Fruit fly (Drosophila melanogaster) whole organism, embryonic: ENCODE data around the gene CG12947.

Source experiments
- Abd-B ChIP-seq: fragments of 200-800 bp; sonication (Bioruptor generic); optimal IDR thresholded peaks from 2 replicates; lab custom pipeline; 2018; ENCODE audit warnings: missing biosample characterization, mild to moderate bottlenecking, missing genetic modification characterization, moderate library complexity
- Adf1 ChIP-seq: fragments of 200-800 bp; sonication (Bioruptor generic); IDR thresholded peaks from 2 replicates; pipeline ENCODE4 v1.3.6; 2022; ENCODE audit warnings: missing biosample characterization, missing genetic modification characterization
- BEAF-32 ChIP-seq: fragments of 200-800 bp; sonication (Bioruptor generic); optimal IDR thresholded peaks from 3 replicates; lab custom pipeline; 2017; ENCODE audit warnings: missing biosample characterization, missing genetic modification characterization, mild to moderate bottlenecking, moderate library complexity, missing genetic modification reagents
- CG10431 ChIP-seq: fragments of 200-800 bp; sonication (Bioruptor generic); optimal IDR thresholded peaks from 3 replicates; lab custom pipeline; 2018; ENCODE audit warnings: missing biosample characterization, mild to moderate bottlenecking, missing genetic modification characterization
- CG11093 ChIP-seq: fragments of 200-800 bp; sonication (Bioruptor generic); IDR thresholded peaks from 3 replicates; pipeline ENCODE4 v1.3.6; 2022; ENCODE audit warnings: missing biosample characterization, missing genetic modification characterization
- CG11696 ChIP-seq: fragments of 200-800 bp; sonication (Bioruptor generic); IDR thresholded peaks from 2 replicates; pipeline ENCODE4 v1.3.6; 2022; ENCODE audit warnings: missing biosample characterization, missing genetic modification characterization
- CG14667 ChIP-seq: fragments of 200-800 bp; sonication (Bioruptor generic); IDR thresholded peaks from 2 replicates; pipeline ENCODE4 v1.3.6; 2022; ENCODE audit warnings: missing biosample characterization, missing genetic modification characterization
- CG15514 ChIP-seq: fragments of 200-800 bp; sonication (Bioruptor generic); optimal IDR thresholded peaks from 3 replicates; lab custom pipeline; 2017; ENCODE audit warnings: missing biosample characterization, missing genetic modification characterization, mild to moderate bottlenecking, moderate library complexity, missing genetic modification reagents
- CG15696 ChIP-seq: fragments of 200-800 bp; sonication (Bioruptor generic); optimal IDR thresholded peaks from 2 replicates; lab custom pipeline; 2019; ENCODE audit warnings: missing biosample characterization, mild to moderate bottlenecking, missing genetic modification characterization, moderate library complexity
- CG16779 ChIP-seq: fragments of 200-800 bp; sonication (Bioruptor generic); IDR thresholded peaks from 2 replicates; pipeline ENCODE4 v1.3.6; 2022; ENCODE audit warnings: missing biosample characterization, missing genetic modification characterization
- CG16863 ChIP-seq: fragments of 200-800 bp; sonication (Bioruptor generic); optimal IDR thresholded peaks from 3 replicates; lab custom pipeline; 2016; ENCODE audit warnings: missing biosample characterization, missing genetic modification characterization
- CG1832 ChIP-seq: fragments of 200-800 bp; sonication (Bioruptor generic); optimal IDR thresholded peaks from 2 replicates; lab custom pipeline; 2017; ENCODE audit warnings: missing biosample characterization, mild to moderate bottlenecking, missing genetic modification characterization, inconsistent platforms
- CG2129 ChIP-seq: fragments of 200-800 bp; sonication (Bioruptor generic); IDR thresholded peaks from 2 replicates; pipeline ENCODE4 v1.3.6; 2022; ENCODE audit warnings: missing biosample characterization, missing genetic modification characterization; ENCODE audit not compliant: partially characterized antibody
- CG34422 ChIP-seq: fragments of 200-800 bp; sonication (Bioruptor generic); IDR thresholded peaks from 3 replicates; pipeline ENCODE4 v1.3.6; 2022; ENCODE audit warnings: missing biosample characterization, missing genetic modification characterization
- CG4854 ChIP-seq: fragments of 200-800 bp; sonication (Bioruptor generic); optimal IDR thresholded peaks from 2 replicates; lab custom pipeline; 2016; ENCODE audit warnings: missing biosample characterization, missing genetic modification characterization, inconsistent platforms
- CG7963 ChIP-seq: fragments of 200-800 bp; sonication (Bioruptor generic); IDR thresholded peaks from 3 replicates; pipeline ENCODE4 v1.3.6; 2022; ENCODE audit warnings: missing biosample characterization, missing genetic modification characterization; ENCODE audit not compliant: partially characterized antibody
- CHES-1-like ChIP-seq: fragments of 200-800 bp; sonication (Bioruptor generic); optimal IDR thresholded peaks from 2 replicates; lab custom pipeline; 2016; ENCODE audit warnings: missing biosample characterization, missing genetic modification characterization
- Camta ChIP-seq: fragments of 200-800 bp; sonication (Bioruptor generic); optimal IDR thresholded peaks from 2 replicates; lab custom pipeline; 2016; ENCODE audit warnings: missing biosample characterization, missing genetic modification characterization
- Dref ChIP-seq: fragments of 200-800 bp; sonication (Bioruptor generic); IDR thresholded peaks from 2 replicates; pipeline ENCODE4 v1.3.6; 2022; ENCODE audit warnings: missing biosample characterization, missing genetic modification characterization
- E2f1 ChIP-seq: fragments of 200-800 bp; sonication (Bioruptor generic); IDR thresholded peaks from 2 replicates; pipeline ENCODE4 v1.3.6; 2022; ENCODE audit warnings: missing biosample characterization, missing genetic modification characterization
- Fer3 ChIP-seq: fragments of 200-800 bp; sonication (Bioruptor generic); optimal IDR thresholded peaks from 2 replicates; lab custom pipeline; 2018; ENCODE audit warnings: missing biosample characterization, mild to moderate bottlenecking, missing genetic modification characterization, moderate library complexity
- Hr39 ChIP-seq: fragments of >200 bp; optimal IDR thresholded peaks from 2 replicates; lab custom pipeline; 2017
- MBD-R2 ChIP-seq: fragments of 200-800 bp; sonication (Bioruptor generic); IDR thresholded peaks from 2 replicates; pipeline ENCODE4 v1.3.6; 2022; ENCODE audit warnings: missing biosample characterization, missing genetic modification characterization
- Med ChIP-seq: fragments of 200-800 bp; sonication (Bioruptor generic); peaks from one replicate; lab custom pipeline; 2016; ENCODE audit warnings: missing biosample characterization, missing genetic modification characterization, mild to moderate bottlenecking, inconsistent platforms, moderate library complexity
- Mes4 ChIP-seq: fragments of 200-800 bp; sonication (Bioruptor generic); optimal IDR thresholded peaks from 2 replicates; lab custom pipeline; 2016; ENCODE audit warnings: missing biosample characterization, missing genetic modification characterization
- Oli ChIP-seq: fragments of 200-800 bp; sonication (Bioruptor generic); optimal IDR thresholded peaks from 2 replicates; lab custom pipeline; 2018; ENCODE audit warnings: missing biosample characterization, mild to moderate bottlenecking, missing genetic modification characterization, moderate library complexity
- Sin3A ChIP-seq: fragments of >200 bp; optimal IDR thresholded peaks from 2 replicates; lab custom pipeline; 2018
- aop ChIP-seq: fragments of 200-800 bp; sonication (Bioruptor generic); IDR thresholded peaks from 2 replicates; pipeline ENCODE4 v1.3.6; 2022; ENCODE audit warnings: missing biosample characterization, missing genetic modification characterization
- ap ChIP-seq: fragments of 200-800 bp; sonication (Bioruptor generic); IDR thresholded peaks from 2 replicates; pipeline ENCODE4 v1.3.6; 2022; ENCODE audit warnings: missing biosample characterization, missing genetic modification characterization
- bcd ChIP-seq: fragments of 200-800 bp; sonication (Bioruptor generic); optimal IDR thresholded peaks from 2 replicates; lab custom pipeline; 2017; ENCODE audit warnings: missing biosample characterization, mild to moderate bottlenecking, missing genetic modification characterization
- bowl ChIP-seq: fragments of 200-800 bp; sonication (Bioruptor generic); IDR thresholded peaks from 2 replicates; pipeline ENCODE4 v1.3.6; 2022; ENCODE audit warnings: missing biosample characterization, missing genetic modification characterization
- chinmo ChIP-seq: fragments of 200-800 bp; sonication (Bioruptor generic); IDR thresholded peaks from 4 replicates; pipeline ENCODE4 v1.3.6; 2022; ENCODE audit warnings: missing biosample characterization, missing genetic modification characterization; ENCODE audit not compliant: partially characterized antibody
- crp ChIP-seq, 2 experiments: fragments of 200-800 bp; sonication (Bioruptor generic); optimal IDR thresholded peaks; 2 replicates in 1 of 2; 3 replicates in 1 of 2; lab custom pipeline; 2017; ENCODE audit warnings: missing biosample characterization in 2 of 2, missing genetic modification characterization in 2 of 2, mild to moderate bottlenecking in 1 of 2, moderate library complexity in 1 of 2
- danr ChIP-seq: fragments of 200-800 bp; sonication (Bioruptor generic); IDR thresholded peaks from 2 replicates; pipeline ENCODE4 v1.3.6; 2022; ENCODE audit warnings: missing biosample characterization, missing genetic modification characterization
- disco-r ChIP-seq: fragments of 200-800 bp; sonication (Bioruptor generic); optimal IDR thresholded peaks from 2 replicates; lab custom pipeline; 2016; ENCODE audit warnings: missing biosample characterization, missing genetic modification characterization
- dmrt99B ChIP-seq: fragments of 200-800 bp; sonication (Bioruptor generic); optimal IDR thresholded peaks from 2 replicates; lab custom pipeline; 2018; ENCODE audit warnings: missing biosample characterization, mild to moderate bottlenecking, missing genetic modification characterization, moderate library complexity
- gfzf ChIP-seq: fragments of 200-800 bp; sonication (Bioruptor generic); optimal IDR thresholded peaks from 2 replicates; lab custom pipeline; 2016; ENCODE audit warnings: missing biosample characterization, mild to moderate bottlenecking, missing genetic modification characterization, moderate library complexity
- hbn ChIP-seq: fragments of 200-800 bp; sonication (Bioruptor generic); IDR thresholded peaks from 2 replicates; pipeline ENCODE4 v1.3.6; 2022; ENCODE audit warnings: missing biosample characterization, missing genetic modification characterization; ENCODE audit not compliant: partially characterized antibody
- klu ChIP-seq: fragments of 200-800 bp; sonication (Bioruptor generic); IDR thresholded peaks from 2 replicates; pipeline ENCODE4 v1.3.6; 2022; ENCODE audit warnings: missing biosample characterization, missing genetic modification characterization
- kni ChIP-seq: fragments of 200-800 bp; sonication (Bioruptor generic); optimal IDR thresholded peaks from 3 replicates; lab custom pipeline; 2017; ENCODE audit warnings: mild to moderate bottlenecking, missing biosample characterization, missing genetic modification reagents, missing genetic modification characterization
- lilli ChIP-seq: fragments of 200-800 bp; sonication (Bioruptor generic); optimal IDR thresholded peaks from 3 replicates; lab custom pipeline; 2016; ENCODE audit warnings: missing biosample characterization, missing genetic modification characterization
- maf-S ChIP-seq: fragments of 200-800 bp; sonication (Bioruptor generic); optimal IDR thresholded peaks from 2 replicates; lab custom pipeline; 2016; ENCODE audit warnings: missing biosample characterization, missing genetic modification characterization
- nom ChIP-seq: fragments of 200-800 bp; sonication (Bioruptor generic); optimal IDR thresholded peaks from 2 replicates; lab custom pipeline; 2017; ENCODE audit warnings: missing biosample characterization, missing genetic modification characterization, mild to moderate bottlenecking, moderate library complexity, missing genetic modification reagents
- odd ChIP-seq: fragments of 200-800 bp; sonication (Bioruptor generic); optimal IDR thresholded peaks from 2 replicates; lab custom pipeline; 2017; ENCODE audit warnings: missing biosample characterization, mild to moderate bottlenecking, missing genetic modification characterization
- pfk ChIP-seq: fragments of 200-800 bp; sonication (Bioruptor generic); optimal IDR thresholded peaks from 2 replicates; lab custom pipeline; 2018; ENCODE audit warnings: missing biosample characterization, mild to moderate bottlenecking, missing genetic modification characterization, moderate library complexity
- row ChIP-seq: fragments of 200-800 bp; sonication (Bioruptor generic); IDR thresholded peaks from 3 replicates; pipeline ENCODE4 v1.3.6; 2022; ENCODE audit warnings: missing biosample characterization, missing genetic modification characterization
- run ChIP-seq: fragments of 200-800 bp; sonication (Bioruptor generic); optimal IDR thresholded peaks from 3 replicates; lab custom pipeline; 2018; ENCODE audit warnings: missing biosample characterization, mild to moderate bottlenecking, missing genetic modification characterization
- sna ChIP-seq: fragments of 200-800 bp; sonication (Bioruptor generic); IDR thresholded peaks from 2 replicates; pipeline ENCODE4 v1.3.6; 2022; ENCODE audit warnings: missing biosample characterization, missing genetic modification characterization; ENCODE audit not compliant: partially characterized antibody
- tx ChIP-seq: fragments of 200-800 bp; sonication (Bioruptor generic); optimal IDR thresholded peaks from 2 replicates; lab custom pipeline; 2016; ENCODE audit warnings: missing biosample characterization, missing genetic modification characterization
- unc-4 ChIP-seq: fragments of 200-800 bp; sonication (Bioruptor generic); IDR thresholded peaks from 2 replicates; pipeline ENCODE4 v1.3.6; 2022; ENCODE audit warnings: missing biosample characterization, missing genetic modification characterization; ENCODE audit not compliant: partially characterized antibody
- vnd ChIP-seq: fragments of 200-800 bp; sonication (Bioruptor generic); IDR thresholded peaks from 3 replicates; pipeline ENCODE4 v1.3.6; 2022; ENCODE audit warnings: missing biosample characterization, missing genetic modification characterization; ENCODE audit not compliant: partially characterized antibody

CG12947 gene

dm6 chr3R:9754487-9754886 is 25.4 kb upstream of the CG12947 start, which contains the start of gene Tti1 (continued):
- TF ChIP-seq dmrt99B (no peak), CG14667 (no peak), klu (GFP tag; lab: Robert Waterston, UW) (peak; percentile 57; the same call in 1 of the 2 replicates), lilli (GFP tag; lab: Kevin White, UChicago) (no peak), CG4854 (GFP tag; lab: Kevin White, UChicago) (no peak), CG2129 (GFP tag; lab: Robert Waterston, UW) (0 out of 2 replicates have a peak, but pooled peaks have one; percentile 14), kni (GFP tag; lab: Kevin White, UChicago) (no peak), CG16863 (GFP tag; lab: Kevin White, UChicago) (no peak), sna (GFP tag; lab: Robert Waterston, UW) (0 out of 2 replicates have a peak, but pooled peaks have one; percentile 27), CHES-1-like (GFP tag; lab: Kevin White, UChicago) (no peak), Fer3 (tag; lab: Kevin White, UChicago) (no peak), CG15514 (GFP tag; lab: Kevin White, UChicago) (peak; percentile 14), hbn (peak; percentile 38; the same call in 1 of the 2 replicates), E2f1 (GFP tag; lab: Robert Waterston, UW) (no peak), tx (no peak), Hr39 (no peak), crp (GFP tag; optimal IDR thresholded peaks at IDR 0.05; lab: Kevin White, UChicago) (peak; percentile 39 to 91), unc-4 (0 out of 2 replicates have a peak, but pooled peaks have one; percentile 18), Oli (tag; lab: Kevin White, UChicago) (no peak), run (tag; lab: Kevin White, UChicago) (no peak), Sin3A (lab: Kevin White, UChicago) (peak; percentile 26), odd (GFP tag; lab: Kevin White, UChicago) (no peak), CG11093 (GFP tag; lab: Robert Waterston, UW) (no peak), Mes4 (no peak), ap (GFP tag; lab: Robert Waterston, UW) (no peak), vnd (GFP tag; lab: Robert Waterston, UW) (no peak), chinmo (GFP tag; lab: Robert Waterston, UW) (0 out of 4 replicates have a peak, but pooled peaks have one; percentile 56), row (no peak), Adf1 (GFP tag; lab: Robert Waterston, UW) (no peak), CG7963 (GFP tag; lab: Robert Waterston, UW) (0 out of 3 replicates have a peak, but pooled peaks have one; percentile 48), bcd (GFP tag; lab: Kevin White, UChicago) (no peak), CG16779 (GFP tag; lab: Robert Waterston, UW) (no peak), Camta (GFP tag; lab: Kevin White, UChicago) (no peak), CG11696 (GFP tag; lab: Robert Waterston, UW) (no peak), pfk (GFP tag; lab: Kevin White, UChicago) (no peak), Dref (GFP tag; lab: Robert Waterston, UW) (peak; percentile 83), gfzf (GFP tag; lab: Kevin White, UChicago) (no peak), Med (GFP tag; lab: Kevin White, UChicago) (no peak), disco-r (no peak), bowl (GFP tag; lab: Robert Waterston, UW) (no peak), CG10431 (GFP tag; lab: Kevin White, UChicago) (no peak), BEAF-32 (GFP tag; lab: Kevin White, UChicago) (peak; percentile 38), danr (GFP tag; lab: Robert Waterston, UW) (no peak), CG15696 (tag; lab: Kevin White, UChicago) (no peak), CG34422 (peak; percentile 34; the same call in 1 of the 3 replicates), aop (no peak), MBD-R2 (peak; percentile 84), nom (GFP tag; lab: Kevin White, UChicago) (no peak), maf-S (GFP tag; lab: Kevin White, UChicago) (no peak), CG1832 (no peak), Abd-B (GFP tag; lab: Kevin White, UChicago) (no peak)
